Worm (Caenorhabditis elegans) whole organism, L4/young adult: ENCODE measurements around the gene rps-18.
"Not testable (repeated sequence)": the region's sequence is repeated elsewhere in the genome, so short reads cannot be mapped to it uniquely, and the experiment has no call there.

Experiments used
- W03F9.2 ChIP-seq: fragments of 150-350 bp; optimal IDR thresholded peaks from 2 replicates; lab custom pipeline; 2014; ENCODE audit warnings: missing biosample characterization, missing genetic modification characterization
- dao-5 ChIP-seq: sonication (generic microtip); optimal IDR thresholded peaks from 2 replicates; lab custom pipeline; 2016; ENCODE audit warnings: missing genotype, missing genetic modification characterization, moderate library complexity, missing compliant biosample characterization
- him-1 ChIP-seq: sonication (generic microtip); optimal IDR thresholded peaks from 2 replicates; lab custom pipeline; 2016; ENCODE audit warnings: missing genotype, missing genetic modification reagents, missing genetic modification characterization, missing compliant biosample characterization

The rps-18 gene

ce11 chrIV:14802316-14802715 lies 23.2 kb upstream of the rps-18 start, which contains the start of gene Y57G11C.1142:
TSS of gene Y57G11C.1142 (plus strand) at chrIV:14802616.
- TF ChIP-seq W03F9.2 (tag; lab: Kevin White, UChicago) = no peak
- no peak for TF ChIP-seq him-1 (tag; lab: Kevin White, UChicago)
- no peak for TF ChIP-seq dao-5 (tag; lab: Kevin White, UChicago)

ce11 chrIV:14806903-14807302 lies 18.6 kb upstream of the rps-18 start, which contains the start of gene oig-5:
TSS of gene oig-5 (plus strand) at chrIV:14807203.
- TF ChIP-seq W03F9.2 (tag; lab: Kevin White, UChicago) = no peak
- no peak for TF ChIP-seq him-1 (tag; lab: Kevin White, UChicago)
- TF ChIP-seq dao-5 (tag; lab: Kevin White, UChicago) = no peak

DNA sequence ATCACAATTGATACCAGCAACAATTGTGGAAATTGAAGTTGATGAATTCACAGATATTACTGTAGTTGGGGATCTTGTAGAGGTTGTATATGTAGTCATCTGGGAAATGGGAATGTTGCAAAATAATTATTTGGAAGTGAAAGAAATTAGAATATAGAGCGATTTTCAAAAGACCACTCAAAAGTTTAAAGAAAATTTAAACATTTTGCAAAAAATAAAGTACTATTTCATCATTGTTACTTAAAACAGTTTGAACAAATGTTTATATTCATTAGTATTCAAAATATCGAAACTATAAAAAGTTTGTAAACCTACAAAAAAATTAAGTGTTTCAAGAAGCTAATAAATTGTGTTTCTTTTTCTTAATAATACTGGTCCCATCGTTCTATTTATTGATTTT lies 9.2 kb upstream of the rps-18 start, which contains the start of gene Y57G11C.46:
Gene Y57G11C.46, minus strand, starts transcription at position 101 of the 400 bp plus-strand sequence.
- no peak for TF ChIP-seq dao-5 (tag; lab: Kevin White, UChicago)
- TF ChIP-seq W03F9.2 (tag; lab: Kevin White, UChicago) = no peak
- TF ChIP-seq him-1 (tag; lab: Kevin White, UChicago) = no peak

ce11 chrIV:14822267-14822666 lies 3.2 kb upstream of the rps-18 start:
- TF ChIP-seq W03F9.2 (tag; lab: Kevin White, UChicago) (no peak), dao-5 (tag; lab: Kevin White, UChicago) (peak; percentile 35), him-1 (tag; lab: Kevin White, UChicago) (no peak)

ce11 chrIV:14824201-14824600 lies 1.3 kb upstream of the rps-18 start:
- TF ChIP-seq him-1 (tag; lab: Kevin White, UChicago) = no peak
- no peak for TF ChIP-seq W03F9.2 (tag; lab: Kevin White, UChicago)

ce11 chrIV:14824878-14825352 lies 564 bp upstream of the rps-18 start, which contains the start of gene sec-61.A:
TSS of gene sec-61.A (minus strand) at chrIV:14825264.
- TF ChIP-seq W03F9.2 (tag; lab: Kevin White, UChicago) (peak; percentile 42), dao-5 (tag; lab: Kevin White, UChicago) (no peak), him-1 (tag; lab: Kevin White, UChicago) (peak; percentile 32)

- TF ChIP-seq dao-5 (tag; lab: Kevin White, UChicago) (no peak), W03F9.2 (tag; lab: Kevin White, UChicago) (no peak), him-1 (tag; lab: Kevin White, UChicago) (no peak)
Measured at ce11 chrIV:14826151-14826757, 775 bp downstream of the rps-18 start.

- no peak for TF ChIP-seq dao-5 (tag; lab: Kevin White, UChicago)
- TF ChIP-seq W03F9.2 (tag; lab: Kevin White, UChicago) = no peak
- TF ChIP-seq him-1 (tag; lab: Kevin White, UChicago) = no peak
Measured at ce11 chrIV:14828218-14828617, 2.7 kb downstream of the rps-18 start.

- TF ChIP-seq W03F9.2 (tag; lab: Kevin White, UChicago) (no peak), dao-5 (tag; lab: Kevin White, UChicago) (no peak), him-1 (tag; lab: Kevin White, UChicago) (no peak)
Measured at ce11 chrIV:14829026-14829425, 3.5 kb downstream of the rps-18 start, which contains the start of gene hhat-2. TSS of gene hhat-2 (minus strand) at chrIV:14829126.

DNA sequence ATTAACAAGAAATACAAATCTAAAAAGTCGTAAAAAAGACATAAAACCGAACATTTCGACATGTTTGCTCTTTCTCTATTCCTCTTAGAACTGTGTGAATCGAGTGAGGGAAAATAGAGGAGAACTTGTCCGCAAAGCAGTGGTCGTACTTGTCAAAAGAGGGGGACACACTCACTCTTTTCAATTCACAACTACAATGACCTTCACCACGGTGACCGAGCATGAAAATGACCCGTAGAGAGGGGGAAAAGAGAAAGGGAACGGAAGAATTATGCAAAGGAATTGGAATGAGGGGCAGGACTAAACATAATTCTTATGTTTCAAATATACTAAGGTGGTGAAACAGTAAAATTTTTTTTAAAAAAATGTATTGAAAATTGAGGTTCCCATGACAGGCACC lies 8.1 kb downstream of the rps-18 start:
- no peak for TF ChIP-seq him-1 (tag; lab: Kevin White, UChicago)
- no peak for TF ChIP-seq W03F9.2 (tag; lab: Kevin White, UChicago)
- no peak for TF ChIP-seq dao-5 (tag; lab: Kevin White, UChicago)

- no peak for TF ChIP-seq dao-5 (tag; lab: Kevin White, UChicago)
- no peak for TF ChIP-seq W03F9.2 (tag; lab: Kevin White, UChicago)
Measured at ce11 chrIV:14836885-14837284, 11.4 kb downstream of the rps-18 start, which contains the start of gene Y57G11C.22. TSS of gene Y57G11C.22 (plus strand) at chrIV:14837211.

ce11 chrIV:14838095-14838494 lies 12.6 kb downstream of the rps-18 start:
- peak; percentile 72 for TF ChIP-seq him-1 (tag; lab: Kevin White, UChicago)
- no peak for TF ChIP-seq W03F9.2 (tag; lab: Kevin White, UChicago)
- peak; percentile 76 for TF ChIP-seq dao-5 (tag; lab: Kevin White, UChicago)

DNA sequence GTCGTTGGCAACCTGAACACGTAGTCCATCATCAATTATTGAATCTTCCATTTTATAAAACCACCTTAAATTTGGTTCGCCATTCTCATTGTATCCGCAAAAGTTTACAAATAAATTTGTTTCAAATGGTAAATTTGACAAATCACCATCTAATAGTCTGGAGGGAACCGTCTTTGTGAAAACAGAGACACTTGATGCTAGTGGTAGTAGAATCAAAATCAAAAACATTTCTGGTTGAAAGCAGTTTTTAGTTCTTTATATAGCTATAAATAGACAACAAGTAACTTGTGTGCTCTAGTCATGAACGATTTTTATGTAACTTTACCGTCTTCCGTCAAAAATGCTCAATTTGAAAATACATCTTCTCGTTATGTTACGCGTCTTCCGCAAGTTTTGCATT lies 17.6 kb downstream of the rps-18 start, which contains the start of gene Y57G11C.20:
Gene Y57G11C.20, plus strand, starts transcription at position 301 of the 400 bp plus-strand sequence.
- TF ChIP-seq W03F9.2, dao-5, him-1 (tag; lab: Kevin White, UChicago): not testable (repeated sequence)
